Fruit fly (Drosophila melanogaster): ENCODE results near the gene CG5062.

The CG5062 gene

dm6 chrX:5182269-5182668 lies at the start of gene CG5062:
TSS of gene CG5062 (minus strand) at chrX:5182369.
- TF ChIP-seq CG17801 (GFP tag; optimal IDR thresholded peaks at IDR 0.05; ENCODE audit: partially characterized antibody), result no peak

- TF ChIP-seq CG17801 (GFP tag; optimal IDR thresholded peaks at IDR 0.05; ENCODE audit: partially characterized antibody), result no peak
Observed at dm6 chrX:5206152-5206551, 24.0 kb upstream of the CG5062 start.

dm6 chrX:5203674-5204073 lies 21.5 kb upstream of the CG5062 start:
- no peak for TF ChIP-seq CG17801 (GFP tag; optimal IDR thresholded peaks at IDR 0.05; ENCODE audit: partially characterized antibody)

- TF ChIP-seq CG17801 (GFP tag; optimal IDR thresholded peaks at IDR 0.05; ENCODE audit: partially characterized antibody), result no peak
Observed at dm6 chrX:5189312-5189711, 7.1 kb upstream of the CG5062 start.

- no peak for TF ChIP-seq CG17801 (GFP tag; optimal IDR thresholded peaks at IDR 0.05; ENCODE audit: partially characterized antibody)
Observed at dm6 chrX:5187121-5187520, 5.0 kb upstream of the CG5062 start.

dm6 chrX:5168193-5168592 lies 14.0 kb downstream of the CG5062 start:
- no peak for TF ChIP-seq CG17801 (GFP tag; optimal IDR thresholded peaks at IDR 0.05; ENCODE audit: partially characterized antibody)

- no peak for TF ChIP-seq CG17801 (GFP tag; optimal IDR thresholded peaks at IDR 0.05; ENCODE audit: partially characterized antibody)
Observed at dm6 chrX:5164924-5165323, 17.2 kb downstream of the CG5062 start.

dm6 chrX:5152888-5153287 lies 29.3 kb downstream of the CG5062 start:
- TF ChIP-seq CG17801 (GFP tag; optimal IDR thresholded peaks at IDR 0.05; ENCODE audit: partially characterized antibody), result no peak

- TF ChIP-seq CG17801 (GFP tag; optimal IDR thresholded peaks at IDR 0.05; ENCODE audit: partially characterized antibody), result no peak
Observed at dm6 chrX:5143810-5144209, 38.4 kb downstream of the CG5062 start.

dm6 chrX:5131598-5131997 lies 50.6 kb downstream of the CG5062 start, which contains the start of gene Rpn13R:
TSS of gene Rpn13R (plus strand) at chrX:5131898.
- TF ChIP-seq CG17801 (GFP tag; optimal IDR thresholded peaks at IDR 0.05; ENCODE audit: partially characterized antibody), result no peak
